Worm (Caenorhabditis elegans): ENCODE data around the gene eef-1G.

eef-1G gene

ce11 chrV:10955681-10956476, 9.6 kb upstream of the eef-1G start, which contains the start of gene F17C11.13:
F17C11.13 (plus strand) TSS chrV:10955923.
- no peak for TF ChIP-seq lsy-27 (tag; optimal IDR thresholded peaks at IDR 0.05; ENCODE audit: borderline replicate concordance, insufficient read depth)
- TF ChIP-seq nhr-80 (tag; optimal IDR thresholded peaks at IDR 0.05): peak; percentile 29

- TF ChIP-seq attf-6 (GFP tag; IDR thresholded peaks at IDR 0.05) (no peak), xnd-1 (tag; optimal IDR thresholded peaks at IDR 0.05) (no peak), nhr-179 (tag; optimal IDR thresholded peaks at IDR 0.05) (no peak), sptf-2 (GFP tag; optimal IDR thresholded peaks at IDR 0.05) (no peak), let-526 (GFP tag; IDR thresholded peaks at IDR 0.05) (no peak), nfya-2 (GFP tag; IDR thresholded peaks at IDR 0.05) (no peak), hrde-1 (tag; optimal IDR thresholded peaks at IDR 0.05; ENCODE audit: borderline replicate concordance) (no peak), lir-1 (GFP tag; conservative IDR thresholded peaks at IDR 0.05) (no peak), rec-8 (tag; optimal IDR thresholded peaks at IDR 0.05) (no peak), zim-3 (tag; optimal IDR thresholded peaks at IDR 0.05) (no peak), ZK185.1 (tag; optimal IDR thresholded peaks at IDR 0.05; ENCODE audit: poor library complexity, severe bottlenecking) (no peak), aptf-2 (GFP tag; conservative IDR thresholded peaks at IDR 0.05) (no peak), F49E8.2 (tag; optimal IDR thresholded peaks at IDR 0.05; ENCODE audit: insufficient read depth) (no peak), dpl-1 (GFP tag; optimal IDR thresholded peaks at IDR 0.05) (no peak), fkh-3 (tag; optimal IDR thresholded peaks at IDR 0.05) (peak; percentile 25), nhr-27 (tag; optimal IDR thresholded peaks at IDR 0.05) (no peak), unc-130 (GFP tag; optimal IDR thresholded peaks at IDR 0.05) (peak; percentile 15), aptf-3 (GFP tag; IDR thresholded peaks at IDR 0.05) (no peak), F33H1.4 (GFP tag; IDR thresholded peaks at IDR 0.05) (no peak), F10E7.11 (tag; optimal IDR thresholded peaks at IDR 0.05) (no peak), B0336.3 (GFP tag; IDR thresholded peaks at IDR 0.05) (peak; percentile 66; the same call in 1 of the 2 replicates), ceh-91 (GFP tag; IDR thresholded peaks at IDR 0.05) (no peak), akir-1 (GFP tag; optimal IDR thresholded peaks at IDR 0.05) (no peak), gei-17 (GFP tag; optimal IDR thresholded peaks at IDR 0.05) (no peak), ceh-100 (GFP tag; IDR thresholded peaks at IDR 0.05) (no peak), chd-7 (tag; optimal IDR thresholded peaks at IDR 0.05) (peak; percentile 23), hmg-1.2 (GFP tag; IDR thresholded peaks at IDR 0.05) (0 out of 2 replicates have a peak, but pooled peaks have one; percentile 10), attf-3 (GFP tag; conservative IDR thresholded peaks at IDR 0.05) (no peak), ztf-26 (tag; optimal IDR thresholded peaks at IDR 0.05) (no peak), lin-26 (GFP tag; IDR thresholded peaks at IDR 0.05) (no peak), atf-7 (tag; optimal IDR thresholded peaks at IDR 0.05) (no peak), let-607 (tag; optimal IDR thresholded peaks at IDR 0.05) (peak in 1 of 2 experiments; percentile 0), cebp-1 (GFP tag; IDR thresholded peaks at IDR 0.05) (no peak), cebp-1 (tag; optimal IDR thresholded peaks at IDR 0.05) (peak; percentile 30), hlh-26 (GFP tag; conservative IDR thresholded peaks at IDR 0.05) (no peak), cebp-2 (GFP tag; IDR thresholded peaks at IDR 0.05) (no peak), lsl-1 (GFP tag; optimal IDR thresholded peaks at IDR 0.05) (no peak), Y67H2A.10 (GFP tag; conservative IDR thresholded peaks at IDR 0.05) (no peak), nhr-90 (tag; optimal IDR thresholded peaks at IDR 0.05) (no peak), ceh-79 (tag; optimal IDR thresholded peaks at IDR 0.05) (no peak), mcd-1 (GFP tag; IDR thresholded peaks at IDR 0.05) (peak; percentile 28; the same call in 1 of the 2 replicates), ztf-6 (GFP tag; IDR thresholded peaks at IDR 0.05) (no peak)
Observed at ce11 chrV:10958322-10958900, 7.1 kb upstream of the eef-1G start, which contains the start of gene pigt-1. pigt-1 (minus strand) TSS chrV:10958821.

All from whole organism, young adult.